Fruit fly (Drosophila melanogaster) whole organism, embryonic: ENCODE results near the gene beat-IIIc.
A peak's percentile ranks its signal among the peaks of the same experiment; 100 is the strongest.

ENCODE experiments used
- CG13287 ChIP-seq: fragments of 200-800 bp; sonication (Bioruptor generic); IDR thresholded peaks from 2 replicates; pipeline ENCODE4 v1.3.6; 2022; ENCODE audit warnings: missing biosample characterization, missing genetic modification characterization; ENCODE audit not compliant: partially characterized antibody
- CG13775 ChIP-seq: fragments of 200-800 bp; sonication (Bioruptor generic); optimal IDR thresholded peaks from 3 replicates; lab custom pipeline; 2017; ENCODE audit warnings: missing biosample characterization, mild to moderate bottlenecking, missing genetic modification characterization
- CG2712 ChIP-seq: fragments of 200-800 bp; optimal IDR thresholded peaks from 3 replicates; lab custom pipeline; 2019; ENCODE audit warnings: missing biosample characterization, mild to moderate bottlenecking, missing genetic modification characterization, moderate library complexity
- CG31388 ChIP-seq: fragments of 200-800 bp; sonication (Bioruptor generic); optimal IDR thresholded peaks from 2 replicates; lab custom pipeline; 2016; ENCODE audit warnings: missing biosample characterization, missing genetic modification characterization
- CG4820 ChIP-seq: fragments of 200-800 bp; sonication (Bioruptor generic); optimal IDR thresholded peaks from 3 replicates; lab custom pipeline; 2016; ENCODE audit warnings: missing biosample characterization, missing genetic modification characterization
- CG5180 ChIP-seq: fragments of 200-800 bp; sonication (Bioruptor generic); optimal IDR thresholded peaks from 3 replicates; lab custom pipeline; 2017; ENCODE audit warnings: missing biosample characterization, missing genetic modification characterization, mild to moderate bottlenecking, moderate library complexity, missing genetic modification reagents
- CG8478 ChIP-seq: fragments of >200 bp; optimal IDR thresholded peaks from 2 replicates; lab custom pipeline; 2018
- CTCF ChIP-seq: fragments of 200-800 bp; sonication (Bioruptor generic); optimal IDR thresholded peaks from 2 replicates; lab custom pipeline; 2017; ENCODE audit warnings: missing biosample characterization, mild to moderate bottlenecking, missing genetic modification characterization, moderate library complexity
- Dad ChIP-seq: fragments of 200-800 bp; sonication (Bioruptor generic); optimal IDR thresholded peaks from 3 replicates; lab custom pipeline; 2016; ENCODE audit warnings: missing biosample characterization, missing genetic modification characterization
- Fer2 ChIP-seq: fragments of 200-800 bp; sonication (Bioruptor generic); optimal IDR thresholded peaks from 2 replicates; lab custom pipeline; 2018; ENCODE audit warnings: missing biosample characterization, mild to moderate bottlenecking, missing genetic modification characterization, moderate library complexity
- Hr78 ChIP-seq, 2 experiments: fragments of 200-800 bp in 1 of 2; fragments of >200 bp in 1 of 2; sonication (Bioruptor generic) in 1 of 2; optimal IDR thresholded peaks; 2 replicates each; lab custom pipeline; 2017 to 2019; ENCODE audit warnings: missing biosample characterization in 2 of 2, missing genetic modification characterization in 2 of 2, mild to moderate bottlenecking in 1 of 2, moderate library complexity in 1 of 2
- Hsf ChIP-seq: fragments of 200-800 bp; sonication (Bioruptor generic); optimal IDR thresholded peaks from 3 replicates; lab custom pipeline; 2016; ENCODE audit warnings: missing biosample characterization, missing genetic modification characterization
- Lim3 ChIP-seq: fragments of 200-800 bp; sonication (Bioruptor generic); IDR thresholded peaks from 2 replicates; pipeline ENCODE4 v1.3.6; 2022; ENCODE audit warnings: missing biosample characterization, missing genetic modification characterization
- Oli ChIP-seq: fragments of 200-800 bp; sonication (Bioruptor generic); optimal IDR thresholded peaks from 2 replicates; lab custom pipeline; 2018; ENCODE audit warnings: missing biosample characterization, mild to moderate bottlenecking, missing genetic modification characterization, moderate library complexity
- Six4 ChIP-seq: fragments of 200-800 bp; sonication (Bioruptor generic); optimal IDR thresholded peaks from 2 replicates; lab custom pipeline; 2016; ENCODE audit warnings: missing biosample characterization, missing genetic modification characterization
- YL-1 ChIP-seq: fragments of 200-800 bp; sonication (Bioruptor generic); optimal IDR thresholded peaks from 3 replicates; lab custom pipeline; 2017; ENCODE audit warnings: missing biosample characterization, mild to moderate bottlenecking, missing genetic modification characterization
- btn ChIP-seq: fragments of 200-800 bp; sonication (Bioruptor generic); optimal IDR thresholded peaks from 2 replicates; lab custom pipeline; 2016; ENCODE audit warnings: missing biosample characterization, missing genetic modification characterization
- cad ChIP-seq: fragments of >200 bp; optimal IDR thresholded peaks from 2 replicates; lab custom pipeline; 2017; ENCODE audit warnings: missing biosample characterization, missing genetic modification characterization
- cas ChIP-seq: fragments of 200-800 bp; sonication (Bioruptor generic); IDR thresholded peaks from 2 replicates; pipeline ENCODE4 v1.3.6; 2022; ENCODE audit warnings: missing biosample characterization, missing genetic modification characterization
- corto ChIP-seq: fragments of 200-800 bp; sonication (Bioruptor generic); optimal IDR thresholded peaks from 2 replicates; lab custom pipeline; 2016; ENCODE audit warnings: missing biosample characterization, mild to moderate bottlenecking, missing genetic modification characterization, moderate library complexity
- dpn ChIP-seq, 2 experiments: fragments of 200-800 bp; sonication (Bioruptor generic); optimal IDR thresholded peaks; 3 replicates each; lab custom pipeline; 2016; ENCODE audit warnings: missing biosample characterization in 2 of 2, missing genetic modification characterization in 2 of 2
- ems ChIP-seq: fragments of 200-800 bp; sonication (Bioruptor generic); optimal IDR thresholded peaks from 3 replicates; lab custom pipeline; 2016; ENCODE audit warnings: missing biosample characterization, missing genetic modification characterization
- gt ChIP-seq: fragments of 200-800 bp; sonication (Bioruptor generic); IDR thresholded peaks from 2 replicates; pipeline ENCODE4 v1.3.6; 2022; ENCODE audit warnings: missing biosample characterization, missing genetic modification characterization
- h ChIP-seq: fragments of >200 bp; optimal IDR thresholded peaks from 2 replicates; lab custom pipeline; 2017
- hb ChIP-seq: fragments of 200-800 bp; sonication (Bioruptor generic); IDR thresholded peaks from 3 replicates; pipeline ENCODE4 v1.3.6; 2022; ENCODE audit warnings: missing biosample characterization, missing genetic modification characterization; ENCODE audit not compliant: partially characterized antibody
- kni ChIP-seq: fragments of 200-800 bp; sonication (Bioruptor generic); optimal IDR thresholded peaks from 3 replicates; lab custom pipeline; 2017; ENCODE audit warnings: mild to moderate bottlenecking, missing biosample characterization, missing genetic modification reagents, missing genetic modification characterization
- nerfin-2 ChIP-seq: fragments of 200-800 bp; sonication (Bioruptor generic); IDR thresholded peaks from 2 replicates; pipeline ENCODE4 v1.3.6; 2022; ENCODE audit warnings: missing biosample characterization, missing genetic modification characterization; ENCODE audit not compliant: partially characterized antibody
- onecut ChIP-seq: fragments of 200-800 bp; sonication (Bioruptor generic); IDR thresholded peaks from 2 replicates; pipeline ENCODE4 v1.3.6; 2022; ENCODE audit warnings: missing biosample characterization, missing genetic modification characterization
- psq ChIP-seq: fragments of 200-800 bp; sonication (Bioruptor generic); optimal IDR thresholded peaks from 2 replicates; lab custom pipeline; 2017; ENCODE audit warnings: missing biosample characterization, missing genetic modification characterization
- repo ChIP-seq: fragments of 200-800 bp; sonication (Bioruptor generic); optimal IDR thresholded peaks from 2 replicates; lab custom pipeline; 2016; ENCODE audit warnings: missing biosample characterization, missing genetic modification characterization
- run ChIP-seq: fragments of 200-800 bp; sonication (Bioruptor generic); optimal IDR thresholded peaks from 3 replicates; lab custom pipeline; 2018; ENCODE audit warnings: missing biosample characterization, mild to moderate bottlenecking, missing genetic modification characterization
- sob ChIP-seq: fragments of 200-800 bp; sonication (Bioruptor generic); IDR thresholded peaks from 2 replicates; pipeline ENCODE4 v1.3.6; 2022; ENCODE audit warnings: missing biosample characterization, missing genetic modification characterization
- ssp ChIP-seq: fragments of 200-800 bp; sonication (Bioruptor generic); IDR thresholded peaks from 2 replicates; pipeline ENCODE4 v1.3.6; 2022; ENCODE audit warnings: missing biosample characterization, missing genetic modification characterization
- stwl ChIP-seq: fragments of 200-800 bp; sonication (Bioruptor generic); optimal IDR thresholded peaks from 3 replicates; lab custom pipeline; 2018; ENCODE audit warnings: missing biosample characterization, mild to moderate bottlenecking, missing genetic modification characterization, moderate library complexity
- tna ChIP-seq: fragments of 200-800 bp; sonication (Bioruptor generic); IDR thresholded peaks from 2 replicates; pipeline ENCODE4 v1.3.6; 2022; ENCODE audit warnings: missing biosample characterization, missing genetic modification characterization; ENCODE audit not compliant: partially characterized antibody

beat-IIIc gene

DNA sequence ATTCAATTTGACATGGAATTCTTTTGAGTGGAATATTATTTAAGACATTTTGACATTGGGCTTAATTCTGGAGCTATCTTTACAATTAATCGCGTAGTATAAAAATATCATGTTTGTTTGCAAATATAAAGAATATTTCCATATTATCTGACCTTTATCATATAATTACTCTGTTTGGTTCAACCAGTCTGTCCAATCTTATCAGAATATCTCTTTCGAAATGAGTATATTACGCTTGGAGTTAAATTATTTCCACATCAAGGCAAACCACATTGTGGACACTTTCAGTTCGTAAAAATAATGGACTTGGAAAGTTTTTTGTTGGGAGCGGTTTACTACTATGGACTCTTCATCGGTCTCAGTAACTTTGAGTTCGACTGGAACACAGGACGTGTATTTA, 80.5 kb downstream of the beat-IIIc start, which contains the start of gene Gr36c:
TSS of gene Gr36c (plus strand) at position 301 of the 400 bp plus-strand sequence.
- no peak for TF ChIP-seq Hsf (GFP tag; lab: Kevin White, UChicago)
- TF ChIP-seq tna (GFP tag; lab: Robert Waterston, UW): no peak
- no peak for TF ChIP-seq ssp
- TF ChIP-seq CG2712 (tag; lab: Kevin White, UChicago): no peak
- no peak for TF ChIP-seq Lim3
- TF ChIP-seq Six4 (GFP tag; lab: Kevin White, UChicago): no peak
- no peak for TF ChIP-seq run (tag; lab: Kevin White, UChicago)
- no peak for TF ChIP-seq psq (GFP tag; lab: Kevin White, UChicago)
- no peak for TF ChIP-seq ems (GFP tag; lab: Kevin White, UChicago)
- TF ChIP-seq CG8478 (lab: Kevin White, UChicago): no peak
- TF ChIP-seq Dad: no peak

DNA sequence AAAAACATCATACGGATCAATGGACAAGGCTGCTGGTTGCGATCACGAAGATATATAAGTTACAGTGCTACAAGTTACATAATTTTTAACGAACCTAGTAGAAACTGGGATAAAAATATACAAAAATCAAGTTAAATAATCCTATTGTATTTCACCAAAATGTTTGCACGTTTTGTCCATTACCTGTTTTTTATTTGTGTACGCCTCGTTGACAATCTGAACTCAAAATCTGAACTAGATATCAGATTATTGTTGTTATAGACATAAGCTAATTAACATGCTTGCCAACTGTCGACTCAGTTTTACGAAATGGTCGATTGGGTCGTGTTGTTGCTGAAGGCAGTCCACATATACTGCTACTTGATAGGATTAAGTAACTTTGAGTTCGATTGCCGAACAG, 82.1 kb downstream of the beat-IIIc start, which contains the start of gene Gr36b:
TSS of gene Gr36b (plus strand) at position 301 of the 400 bp plus-strand sequence.
- no peak for TF ChIP-seq corto
- no peak for TF ChIP-seq CG4820 (GFP tag; lab: Kevin White, UChicago)
- TF ChIP-seq btn (GFP tag; lab: Kevin White, UChicago): no peak
- TF ChIP-seq nerfin-2 (GFP tag; lab: Robert Waterston, UW): no peak
- TF ChIP-seq stwl (tag; lab: Kevin White, UChicago): no peak
- no peak for TF ChIP-seq onecut (GFP tag; lab: Robert Waterston, UW)
- TF ChIP-seq kni (GFP tag; lab: Kevin White, UChicago): no peak
- no peak for TF ChIP-seq dpn (GFP tag; optimal IDR thresholded peaks at IDR 0.05; lab: Kevin White, UChicago)
- TF ChIP-seq Hr78 (GFP tag; optimal IDR thresholded peaks at IDR 0.05; lab: Kevin White, UChicago): no peak

DNA sequence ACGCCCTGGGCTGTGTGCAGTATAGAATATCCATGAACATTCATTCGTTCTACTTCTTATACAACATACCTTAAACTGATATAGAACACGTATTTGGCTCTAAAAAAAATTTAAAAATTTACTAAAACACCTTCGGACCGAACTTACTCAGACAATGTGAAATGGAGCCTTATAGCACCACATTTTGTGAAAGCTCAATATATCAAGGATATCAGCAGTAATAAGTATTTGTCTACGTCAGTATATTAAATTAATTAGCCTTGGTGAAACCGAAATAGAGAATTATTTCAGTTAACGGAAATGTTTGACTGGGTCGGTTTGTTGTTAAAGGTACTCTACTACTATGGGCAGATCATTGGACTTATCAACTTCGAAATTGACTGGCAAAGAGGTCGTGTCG, 84.2 kb downstream of the beat-IIIc start, which contains the start of gene Gr36a:
TSS of gene Gr36a (plus strand) at position 301 of the 400 bp plus-strand sequence.
- TF ChIP-seq CG13775 (GFP tag; lab: Kevin White, UChicago) (no peak), CG5180 (no peak)

DNA sequence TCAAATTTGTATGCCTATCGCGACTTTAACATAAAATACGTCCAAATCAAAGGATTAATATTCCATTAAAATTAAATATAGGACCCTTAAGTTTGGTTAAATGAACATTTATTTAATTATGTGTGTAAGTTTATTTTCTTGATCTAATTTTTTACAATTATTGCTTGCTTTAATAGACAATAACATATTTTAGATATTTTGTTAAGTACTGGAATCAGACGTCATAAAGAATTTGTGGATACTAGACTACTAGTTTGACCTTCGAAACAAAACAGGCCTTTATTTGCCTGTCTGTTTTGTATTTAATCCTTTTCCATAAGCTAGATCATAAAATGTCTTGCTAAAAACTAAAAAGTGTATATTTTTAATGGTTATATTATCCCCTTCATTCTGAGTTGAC, 87.4 kb downstream of the beat-IIIc start, which contains the start of gene CG34169:
TSS of gene CG34169 (plus strand) at position 301 of the 400 bp plus-strand sequence.
- TF ChIP-seq cas (GFP tag; lab: Robert Waterston, UW) (no peak), CG13287 (GFP tag; lab: Robert Waterston, UW) (no peak), Oli (tag; lab: Kevin White, UChicago) (no peak), gt (GFP tag; lab: Robert Waterston, UW) (no peak), Fer2 (tag; lab: Kevin White, UChicago) (no peak), dpn (GFP tag; optimal IDR thresholded peaks at IDR 0.05; lab: Kevin White, UChicago) (no peak), repo (GFP tag; lab: Kevin White, UChicago) (no peak), hb (GFP tag; lab: Robert Waterston, UW) (no peak), sob (GFP tag; lab: Robert Waterston, UW) (no peak), h (lab: Kevin White, UChicago) (no peak)

DNA sequence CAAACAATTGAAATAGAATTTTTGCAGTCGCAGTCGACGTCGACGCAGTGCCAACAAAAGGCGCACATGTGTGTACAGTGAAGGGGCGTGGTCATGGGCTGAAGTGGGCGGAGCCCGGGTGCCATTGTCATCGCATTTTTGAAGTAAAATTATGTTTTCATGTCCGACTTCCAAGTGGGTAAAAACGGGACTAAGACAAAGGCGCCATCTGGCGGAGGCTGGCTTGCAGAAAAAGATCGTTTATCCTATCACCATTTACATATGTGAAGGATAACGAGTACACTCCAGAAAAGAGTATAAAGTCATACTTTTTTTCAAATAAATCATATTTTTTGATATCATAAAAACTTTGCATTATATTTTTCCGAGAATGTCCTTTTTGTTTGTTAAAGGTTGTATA, 97.2 kb downstream of the beat-IIIc start:
- TF ChIP-seq CG31388 (no peak), YL-1 (GFP tag; lab: Kevin White, UChicago) (no peak), CTCF (GFP tag; lab: Kevin White, UChicago) (peak; percentile 54), cad (GFP tag; lab: Kevin White, UChicago) (no peak)
